Worm (Caenorhabditis elegans) whole organism, L1 larva: Measurements from ENCODE around the gene Y37A1B.4.

Source experiments
- C34B4.2 ChIP-seq: sonication (generic microtip); optimal IDR thresholded peaks from 2 replicates; lab custom pipeline; 2017; ENCODE audit warnings: mild to moderate bottlenecking, missing genetic modification characterization, missing compliant biosample characterization
- ceh-63 ChIP-seq: fragments of 200-800 bp; sonication (Bioruptor generic); optimal IDR thresholded peaks from 2 replicates; lab custom pipeline; 2018; ENCODE audit warnings: mild to moderate bottlenecking, missing genetic modification characterization, missing compliant biosample characterization
- ceh-82 ChIP-seq, 3 experiments: fragments of 150-350 bp in 1 of 3; sonication (generic microtip) in 2 of 3; optimal IDR thresholded peaks; 2 replicates each; lab custom pipeline; 2014 to 2017; ENCODE audit warnings: missing biosample characterization in 3 of 3, missing genetic modification characterization in 3 of 3
- ces-1 ChIP-seq: fragments of 150-350 bp; optimal IDR thresholded peaks from 2 replicates; lab custom pipeline; 2014; ENCODE audit warnings: missing biosample characterization, missing genetic modification reagents, missing genetic modification characterization
- dpl-1 ChIP-seq, 3 experiments: fragments of 150-350 bp in 2 of 3; sonication (generic microtip) in 1 of 3; optimal IDR thresholded peaks; 2 replicates each; lab custom pipeline; 2014 to 2017; ENCODE audit warnings: missing biosample characterization in 3 of 3, missing genetic modification characterization in 3 of 3, missing genetic modification reagents in 3 of 3
- efl-1 ChIP-seq, 4 experiments: fragments of 150-350 bp; optimal IDR thresholded peaks in 3 of 4; peaks in 1 of 4; 1 replicate in 1 of 4; 2 replicates in 3 of 4; lab custom pipeline; 2014; ENCODE audit warnings: missing biosample characterization in 2 of 4, missing genetic modification characterization in 2 of 4, missing genetic modification reagents in 2 of 4
- efl-3 ChIP-seq: fragments of 200-800 bp; sonication (Bioruptor generic); optimal IDR thresholded peaks from 2 replicates; lab custom pipeline; 2018; ENCODE audit warnings: mild to moderate bottlenecking, missing genetic modification characterization, missing compliant biosample characterization
- egl-13 ChIP-seq: sonication (generic microtip); optimal IDR thresholded peaks from 2 replicates; lab custom pipeline; 2016; ENCODE audit warnings: missing genotype, missing genetic modification reagents, missing genetic modification characterization, missing compliant biosample characterization
- egl-27 ChIP-seq, 2 experiments: fragments of 150-350 bp in 1 of 2; sonication (generic microtip); optimal IDR thresholded peaks; 3 replicates each; lab custom pipeline; 2017 to 2018; ENCODE audit warnings: missing biosample characterization in 2 of 2, missing genetic modification characterization in 2 of 2, missing genetic modification reagents in 2 of 2
- elt-2 ChIP-seq: sonication (generic microtip); optimal IDR thresholded peaks from 2 replicates; lab custom pipeline; 2016; ENCODE audit warnings: missing genetic modification characterization, mild to moderate bottlenecking, inconsistent platforms, missing compliant biosample characterization, missing genetic modification reagents
- elt-3 ChIP-seq, 6 experiments: fragments of 150-350 bp in 1 of 6; sonication (generic microtip); optimal IDR thresholded peaks; 2 replicates each; lab custom pipeline; 2017 to 2018; ENCODE audit warnings: missing biosample characterization in 6 of 6, missing genetic modification characterization in 6 of 6, inconsistent platforms in 1 of 6
- fkh-10 ChIP-seq: sonication (generic microtip); optimal IDR thresholded peaks from 2 replicates; lab custom pipeline; 2017; ENCODE audit warnings: missing biosample characterization, missing genetic modification reagents, missing genetic modification characterization
- fos-1 ChIP-seq: fragments of 150-350 bp; optimal IDR thresholded peaks from 2 replicates; lab custom pipeline; 2014; ENCODE audit warnings: missing biosample characterization, missing genetic modification characterization
- hpl-2 ChIP-seq: fragments of 150-350 bp; optimal IDR thresholded peaks from 2 replicates; lab custom pipeline; 2014; ENCODE audit warnings: missing biosample characterization, missing genetic modification reagents, missing genetic modification characterization
- lin-13 ChIP-seq: fragments of 150-350 bp; optimal IDR thresholded peaks from 2 replicates; lab custom pipeline; 2014; ENCODE audit warnings: missing biosample characterization, missing genetic modification reagents, missing genetic modification characterization
- lin-14 ChIP-seq: fragments of 200-800 bp; sonication (Bioruptor generic); optimal IDR thresholded peaks from 2 replicates; lab custom pipeline; 2018; ENCODE audit warnings: mild to moderate bottlenecking, missing genetic modification characterization, moderate library complexity, missing compliant biosample characterization
- lin-15B ChIP-seq: fragments of 150-350 bp; sonication (generic microtip); optimal IDR thresholded peaks from 3 replicates; lab custom pipeline; 2014; ENCODE audit warnings: missing biosample characterization, missing genetic modification characterization
- lin-35 ChIP-seq, 2 experiments: fragments of 150-350 bp; optimal IDR thresholded peaks; 2 replicates each; lab custom pipeline; 2014; ENCODE audit warnings: missing biosample characterization in 2 of 2, missing genetic modification characterization in 2 of 2, missing genetic modification reagents in 2 of 2
- lsy-2 ChIP-seq, 2 experiments: fragments of 150-350 bp; optimal IDR thresholded peaks; 2 replicates each; lab custom pipeline; 2014; ENCODE audit warnings: missing biosample characterization in 2 of 2, missing genetic modification characterization in 2 of 2
- mdl-1 ChIP-seq, 2 experiments: fragments of 150-350 bp; optimal IDR thresholded peaks; 2 replicates each; lab custom pipeline; 2014 to 2017; ENCODE audit warnings: missing biosample characterization in 2 of 2, missing genetic modification characterization in 2 of 2, inconsistent platforms in 1 of 2
- mef-2 ChIP-seq: fragments of 150-350 bp; optimal IDR thresholded peaks from 2 replicates; lab custom pipeline; 2014; ENCODE audit warnings: missing biosample characterization, missing genetic modification characterization
- mep-1 ChIP-seq: fragments of 150-350 bp; optimal IDR thresholded peaks from 2 replicates; lab custom pipeline; 2014; ENCODE audit warnings: missing biosample characterization, missing genetic modification characterization
- nhr-11 ChIP-seq: fragments of 150-350 bp; optimal IDR thresholded peaks from 2 replicates; lab custom pipeline; 2014; ENCODE audit warnings: missing biosample characterization, missing genetic modification characterization
- nhr-19 ChIP-seq: fragments of 200-800 bp; sonication (Bioruptor generic); conservative IDR thresholded peaks from 2 replicates; pipeline ENCODE4 v1.3.6; 2022; ENCODE audit warnings: missing genetic modification characterization, missing compliant biosample characterization
- nhr-20 ChIP-seq: sonication (generic microtip); optimal IDR thresholded peaks from 2 replicates; lab custom pipeline; 2016; ENCODE audit warnings: mild to moderate bottlenecking, missing genetic modification characterization, missing compliant biosample characterization
- nhr-47 ChIP-seq: sonication (generic microtip); optimal IDR thresholded peaks from 2 replicates; lab custom pipeline; 2016; ENCODE audit warnings: mild to moderate bottlenecking, missing genetic modification characterization, moderate library complexity, missing compliant biosample characterization
- nhr-90 ChIP-seq: sonication (generic microtip); optimal IDR thresholded peaks from 2 replicates; lab custom pipeline; 2016; ENCODE audit warnings: mild to moderate bottlenecking, missing genetic modification characterization, missing compliant biosample characterization; ENCODE audit not compliant: poor library complexity
- sox-4 ChIP-seq: sonication (generic microtip); optimal IDR thresholded peaks from 2 replicates; lab custom pipeline; 2016; ENCODE audit warnings: missing genetic modification characterization, missing compliant biosample characterization
- sptf-1 ChIP-seq: fragments of 150-350 bp; optimal IDR thresholded peaks from 2 replicates; lab custom pipeline; 2014; ENCODE audit warnings: missing biosample characterization, missing genetic modification characterization
- swsn-7 ChIP-seq: sonication (generic microtip); optimal IDR thresholded peaks from 2 replicates; lab custom pipeline; 2016; ENCODE audit warnings: missing genetic modification characterization, missing compliant biosample characterization
- tbx-2 ChIP-seq: sonication (generic microtip); optimal IDR thresholded peaks from 2 replicates; lab custom pipeline; 2016; ENCODE audit warnings: missing genetic modification characterization, missing compliant biosample characterization
- unc-30 ChIP-seq: sonication (generic microtip); optimal IDR thresholded peaks from 2 replicates; lab custom pipeline; 2017; ENCODE audit warnings: missing biosample characterization, missing genetic modification characterization
- unc-62 ChIP-seq: fragments of 150-350 bp; optimal IDR thresholded peaks from 2 replicates; lab custom pipeline; 2014; ENCODE audit warnings: missing biosample characterization, missing genetic modification reagents, missing genetic modification characterization
- unc-86 ChIP-seq: sonication (generic microtip); optimal IDR thresholded peaks from 2 replicates; lab custom pipeline; 2016; ENCODE audit warnings: missing genetic modification characterization, missing compliant biosample characterization
- vab-15 ChIP-seq: sonication (generic microtip); optimal IDR thresholded peaks from 2 replicates; lab custom pipeline; 2017; ENCODE audit warnings: missing genotype, mild to moderate bottlenecking, missing genetic modification characterization, missing compliant biosample characterization
- xbp-1 ChIP-seq: sonication (generic microtip); optimal IDR thresholded peaks from 2 replicates; lab custom pipeline; 2016; ENCODE audit warnings: missing genetic modification characterization, missing compliant biosample characterization
- zip-4 ChIP-seq: fragments of 200-800 bp; sonication (Bioruptor generic); optimal IDR thresholded peaks from 2 replicates; lab custom pipeline; 2018; ENCODE audit warnings: mild to moderate bottlenecking, missing genetic modification characterization, moderate library complexity, missing compliant biosample characterization

Gene Y37A1B.4

DNA sequence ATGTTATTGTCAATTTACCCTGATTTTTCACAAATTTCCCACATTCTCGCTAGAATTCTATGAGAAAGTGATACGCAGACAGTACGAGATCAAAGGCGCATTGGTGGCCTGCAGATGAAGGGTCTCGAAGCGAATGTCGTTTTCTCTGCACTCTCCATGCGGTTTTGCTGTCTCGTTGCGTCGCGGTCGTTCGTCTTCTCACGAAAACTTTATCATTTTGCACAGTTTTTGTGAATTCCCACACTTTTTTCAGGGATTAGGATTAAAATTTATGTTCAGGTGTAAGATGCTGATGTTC, 10.4 kb upstream of the Y37A1B.4 start (continued):
- peak; percentile 91 for TF ChIP-seq lin-14 (GFP tag; lab: Kevin White, UChicago)
- TF ChIP-seq sptf-1 (tag; lab: Kevin White, UChicago), result no peak
- peak; percentile 86 for TF ChIP-seq unc-86 (tag; lab: Kevin White, UChicago)
- TF ChIP-seq vab-15, result peak; percentile 37
- TF ChIP-seq elt-2 (tag; lab: Kevin White, UChicago), result peak; percentile 43
- TF ChIP-seq swsn-7 (tag; lab: Kevin White, UChicago), result peak; percentile 87
- no peak for TF ChIP-seq C34B4.2 (tag; lab: Kevin White, UChicago)
- peak; percentile 89 for TF ChIP-seq nhr-47
- peak; percentile 44 for TF ChIP-seq nhr-11 (tag; lab: Kevin White, UChicago)
- TF ChIP-seq hpl-2 (GFP tag; lab: Kevin White, UChicago), result no peak
- peak in 2 of 6 experiments; percentile 49 to 68 for TF ChIP-seq elt-3 (tag; optimal IDR thresholded peaks at IDR 0.05; lab: Kevin White, UChicago)
- TF ChIP-seq lin-13 (GFP tag; lab: Kevin White, UChicago), result peak; percentile 95
- no peak for TF ChIP-seq ces-1 (GFP tag; lab: Kevin White, UChicago)
- TF ChIP-seq sox-4, result no peak
- peak; percentile 81 to 85 (median 82) for TF ChIP-seq dpl-1 (GFP tag; optimal IDR thresholded peaks at IDR 0.05; lab: Kevin White, UChicago)
- TF ChIP-seq unc-62 (GFP tag; lab: Kevin White, UChicago), result no peak
- no peak for TF ChIP-seq efl-3 (GFP tag; lab: Kevin White, UChicago)
- no peak for TF ChIP-seq unc-30
- TF ChIP-seq mdl-1 (tag; optimal IDR thresholded peaks at IDR 0.05; lab: Kevin White, UChicago), result peak in 1 of 2 experiments; percentile 80
- peak; percentile 82 for TF ChIP-seq nhr-19
- peak; percentile 5 for TF ChIP-seq mef-2 (tag; lab: Kevin White, UChicago)
- TF ChIP-seq fos-1 (tag; lab: Kevin White, UChicago), result peak; percentile 85
- peak; percentile 86 for TF ChIP-seq tbx-2
- peak; percentile 40 for TF ChIP-seq egl-13 (tag; lab: Kevin White, UChicago)
- TF ChIP-seq nhr-90 (tag; lab: Kevin White, UChicago), result peak; percentile 79
- TF ChIP-seq fkh-10 (GFP tag; lab: Kevin White, UChicago), result peak; percentile 12
- TF ChIP-seq egl-27 (tag; optimal IDR thresholded peaks at IDR 0.05; lab: Kevin White, UChicago), result peak in 1 of 2 experiments; percentile 42
- peak; percentile 86 to 95 (median 90) for TF ChIP-seq ceh-82 (tag; optimal IDR thresholded peaks at IDR 0.05; lab: Kevin White, UChicago)
- TF ChIP-seq nhr-20 (tag; lab: Kevin White, UChicago), result peak; percentile 83

DNA sequence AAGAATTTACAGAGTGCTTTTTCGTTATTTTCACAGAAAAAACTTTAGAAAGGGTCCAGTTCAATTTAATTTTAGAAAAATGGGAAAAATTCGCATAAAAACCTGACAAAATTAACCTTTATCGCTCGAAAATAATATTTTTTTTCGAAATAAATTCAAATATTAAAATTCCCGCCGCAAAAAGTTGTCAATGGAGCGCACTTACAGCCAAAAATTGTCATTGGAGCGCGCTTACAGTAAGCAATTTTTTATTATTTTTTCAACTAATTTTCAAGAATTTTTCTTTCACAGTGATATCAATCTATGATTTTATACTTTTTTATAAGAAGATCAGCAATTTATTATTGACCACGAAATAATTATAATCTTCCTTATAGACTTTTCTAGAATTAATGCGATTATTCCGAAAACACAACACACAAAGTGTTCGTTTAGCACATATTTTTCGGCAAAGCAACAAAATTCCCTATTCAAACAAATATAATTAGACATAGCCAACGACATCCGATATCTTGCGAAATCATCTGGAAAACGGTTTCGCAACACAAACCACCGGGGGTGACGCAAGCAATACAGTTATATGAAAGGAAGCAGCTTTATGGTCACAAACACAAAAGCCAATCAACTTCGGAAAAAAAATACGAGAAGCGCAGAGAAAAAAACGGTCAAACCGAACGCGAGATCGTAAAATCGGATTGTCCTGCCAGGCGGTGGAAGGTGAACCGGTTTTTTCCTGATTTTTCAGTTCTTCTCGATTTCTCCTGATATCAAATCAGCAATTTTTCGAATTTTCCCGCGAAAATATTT, 9.9 kb upstream of the Y37A1B.4 start:
- TF ChIP-seq lsy-2 (tag; optimal IDR thresholded peaks at IDR 0.05; lab: Kevin White, UChicago) (peak; percentile 19 to 34), mep-1 (peak; percentile 14), ceh-63 (GFP tag; lab: Kevin White, UChicago) (no peak), xbp-1 (tag; lab: Kevin White, UChicago) (peak; percentile 36), lin-13 (GFP tag; lab: Kevin White, UChicago) (peak; percentile 31), lin-35 (GFP tag; optimal IDR thresholded peaks at IDR 0.05; lab: Kevin White, UChicago) (peak; percentile 47 to 67), efl-1 (optimal IDR thresholded peaks at IDR 0.05; lab: Kevin White, UChicago) (peak; percentile 78 to 86), efl-1 (GFP tag; optimal IDR thresholded peaks at IDR 0.05 in 1 of 2; lab: Kevin White, UChicago) (peak; percentile 83 to 96), lin-14 (GFP tag; lab: Kevin White, UChicago) (no peak), swsn-7 (tag; lab: Kevin White, UChicago) (no peak), zip-4 (GFP tag; lab: Kevin White, UChicago) (peak; percentile 30), lin-15B (tag; lab: Kevin White, UChicago) (peak; percentile 29), dpl-1 (GFP tag; optimal IDR thresholded peaks at IDR 0.05; lab: Kevin White, UChicago) (peak; percentile 54 to 82 (median 70))
- TF ChIP-seq, all 84 proteins: peak for 9
